Fruit fly (Drosophila melanogaster) S2 (cell line): Measurements from ENCODE around the gene CG13012.

Experiments used
- CG8478 ChIP-seq: fragments of >200 bp; optimal IDR thresholded peaks from 2 replicates; lab custom pipeline; 2018
- CTCF ChIP-seq, 2 experiments: fragments of >200 bp; optimal IDR thresholded peaks; 2 replicates each; lab custom pipeline; 2018

DNA sequence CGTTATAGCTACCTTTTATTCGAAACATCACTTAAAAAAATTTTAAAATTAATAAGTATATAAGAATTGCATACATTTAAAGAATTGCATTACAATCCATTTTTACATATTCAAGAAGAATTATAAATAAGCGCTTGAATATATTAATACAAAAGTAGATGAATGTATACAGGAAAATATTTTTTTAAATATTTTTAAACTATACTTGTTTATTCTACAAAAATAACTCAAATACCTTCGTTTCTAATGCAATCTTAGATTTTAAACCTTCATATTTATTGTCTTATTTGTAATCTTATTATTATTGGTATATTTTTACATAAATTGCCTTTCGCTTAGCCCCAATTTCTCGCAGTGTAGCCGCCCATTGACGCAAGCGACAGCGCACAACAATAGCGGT, 610 bp upstream of the CG13012 start:
- no peak for TF ChIP-seq CG8478
- no peak for TF ChIP-seq CTCF (optimal IDR thresholded peaks at IDR 0.05; lab: Kevin White, UChicago)
